Worm (Caenorhabditis elegans) whole organism, L1 larva: ENCODE results near the gene bath-44.

Experiments used
- alr-1 ChIP-seq: fragments of 200-800 bp; sonication (Bioruptor generic); optimal IDR thresholded peaks from 2 replicates; lab custom pipeline; 2018; ENCODE audit warnings: borderline replicate concordance, mild to moderate bottlenecking, missing genetic modification characterization, missing compliant biosample characterization
- aly-2 ChIP-seq: fragments of 150-350 bp; optimal IDR thresholded peaks from 2 replicates; lab custom pipeline; 2014; ENCODE audit warnings: missing biosample characterization, missing genetic modification characterization
- blmp-1 ChIP-seq: fragments of 150-350 bp; optimal IDR thresholded peaks from 2 replicates; lab custom pipeline; 2014; ENCODE audit warnings: missing biosample characterization, missing genetic modification characterization
- ceh-90 ChIP-seq: sonication (generic microtip); optimal IDR thresholded peaks from 2 replicates; lab custom pipeline; 2016; ENCODE audit warnings: missing genetic modification characterization, missing compliant biosample characterization
- dpl-1 ChIP-seq, 3 experiments: fragments of 150-350 bp in 2 of 3; sonication (generic microtip) in 1 of 3; optimal IDR thresholded peaks; 2 replicates each; lab custom pipeline; 2014 to 2017; ENCODE audit warnings: missing biosample characterization in 3 of 3, missing genetic modification characterization in 3 of 3, missing genetic modification reagents in 3 of 3
- dsc-1 ChIP-seq: sonication (generic microtip); optimal IDR thresholded peaks from 2 replicates; lab custom pipeline; 2016; ENCODE audit warnings: mild to moderate bottlenecking, missing genetic modification characterization, missing compliant biosample characterization
- efl-1 ChIP-seq, 4 experiments: fragments of 150-350 bp; optimal IDR thresholded peaks in 3 of 4; peaks in 1 of 4; 1 replicate in 1 of 4; 2 replicates in 3 of 4; lab custom pipeline; 2014; ENCODE audit warnings: missing biosample characterization in 2 of 4, missing genetic modification characterization in 2 of 4, missing genetic modification reagents in 2 of 4
- egl-27 ChIP-seq, 2 experiments: fragments of 150-350 bp in 1 of 2; sonication (generic microtip); optimal IDR thresholded peaks; 3 replicates each; lab custom pipeline; 2017 to 2018; ENCODE audit warnings: missing biosample characterization in 2 of 2, missing genetic modification characterization in 2 of 2, missing genetic modification reagents in 2 of 2
- elt-2 ChIP-seq: sonication (generic microtip); optimal IDR thresholded peaks from 2 replicates; lab custom pipeline; 2016; ENCODE audit warnings: missing genetic modification characterization, mild to moderate bottlenecking, inconsistent platforms, missing compliant biosample characterization, missing genetic modification reagents
- ets-5 ChIP-seq: fragments of 200-800 bp; sonication (Bioruptor generic); IDR thresholded peaks from 2 replicates; pipeline ENCODE4 v1.3.6; 2022; ENCODE audit warnings: missing genetic modification characterization, missing compliant biosample characterization
- fkh-10 ChIP-seq: sonication (generic microtip); optimal IDR thresholded peaks from 2 replicates; lab custom pipeline; 2017; ENCODE audit warnings: missing biosample characterization, missing genetic modification reagents, missing genetic modification characterization
- fkh-8 ChIP-seq: sonication (generic microtip); optimal IDR thresholded peaks from 2 replicates; lab custom pipeline; 2016; ENCODE audit warnings: mild to moderate bottlenecking, missing genetic modification characterization, missing compliant biosample characterization
- hlh-4 ChIP-seq: sonication (generic microtip); optimal IDR thresholded peaks from 2 replicates; lab custom pipeline; 2016; ENCODE audit warnings: mild to moderate bottlenecking, missing genetic modification characterization, missing compliant biosample characterization
- isw-1 ChIP-seq: fragments of 200-800 bp; sonication (Bioruptor generic); IDR thresholded peaks from 2 replicates; pipeline ENCODE4 v1.3.6; 2022; ENCODE audit warnings: missing genetic modification characterization, missing compliant biosample characterization
- lin-14 ChIP-seq: fragments of 200-800 bp; sonication (Bioruptor generic); optimal IDR thresholded peaks from 2 replicates; lab custom pipeline; 2018; ENCODE audit warnings: mild to moderate bottlenecking, missing genetic modification characterization, moderate library complexity, missing compliant biosample characterization
- lin-35 ChIP-seq, 2 experiments: fragments of 150-350 bp; optimal IDR thresholded peaks; 2 replicates each; lab custom pipeline; 2014; ENCODE audit warnings: missing biosample characterization in 2 of 2, missing genetic modification characterization in 2 of 2, missing genetic modification reagents in 2 of 2
- mdl-1 ChIP-seq, 2 experiments: fragments of 150-350 bp; optimal IDR thresholded peaks; 2 replicates each; lab custom pipeline; 2014 to 2017; ENCODE audit warnings: missing biosample characterization in 2 of 2, missing genetic modification characterization in 2 of 2, inconsistent platforms in 1 of 2
- mep-1 ChIP-seq: fragments of 150-350 bp; optimal IDR thresholded peaks from 2 replicates; lab custom pipeline; 2014; ENCODE audit warnings: missing biosample characterization, missing genetic modification characterization
- nhr-11 ChIP-seq: fragments of 150-350 bp; optimal IDR thresholded peaks from 2 replicates; lab custom pipeline; 2014; ENCODE audit warnings: missing biosample characterization, missing genetic modification characterization
- nhr-47 ChIP-seq: sonication (generic microtip); optimal IDR thresholded peaks from 2 replicates; lab custom pipeline; 2016; ENCODE audit warnings: mild to moderate bottlenecking, missing genetic modification characterization, moderate library complexity, missing compliant biosample characterization
- nhr-71 ChIP-seq: sonication (generic microtip); optimal IDR thresholded peaks from 2 replicates; lab custom pipeline; 2016; ENCODE audit warnings: mild to moderate bottlenecking, missing genetic modification characterization, moderate library complexity, missing compliant biosample characterization
- nhr-84 ChIP-seq: sonication (generic microtip); optimal IDR thresholded peaks from 2 replicates; lab custom pipeline; 2017; ENCODE audit warnings: missing biosample characterization, missing genetic modification characterization
- rnt-1 ChIP-seq: sonication (generic microtip); optimal IDR thresholded peaks from 2 replicates; lab custom pipeline; 2016; ENCODE audit warnings: mild to moderate bottlenecking, missing genetic modification characterization, moderate library complexity, missing compliant biosample characterization
- skn-1 ChIP-seq: fragments of 150-350 bp; optimal IDR thresholded peaks from 2 replicates; lab custom pipeline; 2014; ENCODE audit warnings: missing biosample characterization, missing genetic modification characterization
- snpc-4 ChIP-seq: fragments of 150-350 bp; optimal IDR thresholded peaks from 2 replicates; lab custom pipeline; 2014; ENCODE audit warnings: missing biosample characterization, missing genetic modification characterization
- snu-23 ChIP-seq: sonication (generic microtip); optimal IDR thresholded peaks from 2 replicates; lab custom pipeline; 2016; ENCODE audit warnings: missing genetic modification characterization, missing compliant biosample characterization
- sptf-1 ChIP-seq: fragments of 150-350 bp; optimal IDR thresholded peaks from 2 replicates; lab custom pipeline; 2014; ENCODE audit warnings: missing biosample characterization, missing genetic modification characterization
- xbp-1 ChIP-seq: sonication (generic microtip); optimal IDR thresholded peaks from 2 replicates; lab custom pipeline; 2016; ENCODE audit warnings: missing genetic modification characterization, missing compliant biosample characterization
- zip-4 ChIP-seq: fragments of 200-800 bp; sonication (Bioruptor generic); optimal IDR thresholded peaks from 2 replicates; lab custom pipeline; 2018; ENCODE audit warnings: mild to moderate bottlenecking, missing genetic modification characterization, moderate library complexity, missing compliant biosample characterization
- ztf-4 ChIP-seq: fragments of 150-350 bp; optimal IDR thresholded peaks from 2 replicates; lab custom pipeline; 2014; ENCODE audit warnings: missing biosample characterization, missing genetic modification characterization

bath-44 gene

DNA sequence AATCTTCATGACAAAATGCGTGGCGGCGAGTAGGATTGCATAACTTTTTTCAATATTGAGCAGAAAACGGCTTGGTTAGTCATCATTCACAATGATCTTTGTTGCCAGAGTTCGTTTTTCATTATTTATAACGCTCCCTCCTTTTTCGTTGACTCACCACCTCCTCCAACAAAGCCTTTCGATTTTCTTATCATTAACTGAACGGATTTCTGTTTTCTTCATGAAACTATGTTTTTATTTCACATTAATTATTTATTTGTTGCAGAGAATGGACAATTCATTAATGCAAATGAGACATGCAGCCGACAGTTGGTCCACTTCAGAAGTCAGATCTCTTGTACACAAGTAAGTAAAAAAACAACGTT lies at the start of gene bath-44:
Gene bath-44, plus strand, starts transcription at position 266 of the 365 bp plus-strand sequence.
- TF ChIP-seq isw-1 (GFP tag; lab: Robert Waterston, UW) (no peak), efl-1 (optimal IDR thresholded peaks at IDR 0.05; lab: Kevin White, UChicago) (no peak), efl-1 (GFP tag; optimal IDR thresholded peaks at IDR 0.05 in 1 of 2; lab: Kevin White, UChicago) (peak in 1 of 2 experiments; percentile 62), aly-2 (tag; lab: Kevin White, UChicago) (no peak), mdl-1 (tag; optimal IDR thresholded peaks at IDR 0.05; lab: Kevin White, UChicago) (no peak)

DNA sequence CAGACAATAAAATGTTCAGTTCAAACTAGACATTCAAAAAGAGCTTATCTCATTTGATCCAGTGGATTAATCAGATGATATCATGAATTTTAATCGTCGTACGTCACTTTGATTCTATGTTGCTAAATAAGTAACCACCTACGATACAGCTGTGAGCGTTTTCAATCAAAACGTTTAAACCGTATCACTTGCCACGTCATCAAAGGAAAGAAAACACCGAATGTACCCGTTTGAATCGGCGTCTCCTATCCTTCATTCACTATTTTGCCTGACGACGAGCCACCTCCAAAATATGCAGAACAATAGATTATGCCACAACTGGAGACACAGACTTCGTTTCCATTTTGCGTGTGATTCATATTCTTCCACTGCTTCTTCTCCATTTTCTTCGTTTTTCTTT lies 48.9 kb upstream of the bath-44 start:
- TF ChIP-seq dsc-1, result peak; percentile 22
- TF ChIP-seq nhr-84 (tag; lab: Kevin White, UChicago), result peak; percentile 34
- no peak for TF ChIP-seq sptf-1 (tag; lab: Kevin White, UChicago)
- TF ChIP-seq zip-4 (GFP tag; lab: Kevin White, UChicago), result peak; percentile 9

DNA sequence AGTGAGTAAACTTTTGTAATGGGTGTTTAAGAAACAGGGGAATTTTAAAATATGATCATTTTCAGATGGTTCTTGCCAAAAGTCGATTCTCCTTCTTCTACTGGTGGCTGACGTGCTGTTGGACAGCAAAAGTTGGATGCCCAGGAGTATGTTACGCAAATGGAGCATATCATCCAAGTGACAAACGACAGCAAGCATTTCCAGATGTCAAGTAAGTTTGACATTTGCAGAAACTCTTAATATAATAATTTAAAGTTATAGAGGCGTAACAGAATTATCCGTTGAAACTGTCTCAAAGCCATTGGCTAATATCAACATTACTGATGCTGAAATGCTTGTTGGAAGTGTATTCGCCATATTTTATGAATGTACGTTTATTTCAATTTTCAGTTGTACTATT lies 46.7 kb upstream of the bath-44 start:
- TF ChIP-seq fkh-8 (tag; lab: Kevin White, UChicago) (no peak), efl-1 (optimal IDR thresholded peaks at IDR 0.05; lab: Kevin White, UChicago) (no peak), efl-1 (GFP tag; optimal IDR thresholded peaks at IDR 0.05 in 1 of 2; lab: Kevin White, UChicago) (peak in 1 of 2 experiments; percentile 80)

DNA sequence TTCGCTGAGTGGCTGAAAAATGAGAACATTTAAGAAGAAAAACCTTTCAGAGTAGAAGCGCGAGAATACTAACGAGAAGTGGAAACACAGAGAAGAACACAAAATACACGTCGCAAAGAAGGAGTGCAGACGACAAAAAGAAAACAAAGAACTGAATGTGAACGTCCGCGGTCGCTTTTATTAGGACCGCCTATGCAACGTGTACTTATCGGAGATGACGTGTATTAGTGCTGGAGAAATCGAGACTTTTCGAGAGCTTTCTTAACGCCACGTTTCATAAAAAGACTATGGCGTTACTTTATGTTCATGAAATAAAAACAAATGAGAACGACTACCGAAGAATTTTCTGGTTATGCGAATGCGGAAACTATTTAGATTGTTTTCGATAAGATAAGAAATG lies 42.2 kb upstream of the bath-44 start, which contains the start of gene hsp-4:
Gene hsp-4, minus strand, starts transcription at position 139 of the 400 bp plus-strand sequence.
- TF ChIP-seq fkh-10 (GFP tag; lab: Kevin White, UChicago) (no peak), blmp-1 (tag; lab: Kevin White, UChicago) (peak; percentile 79), egl-27 (tag; optimal IDR thresholded peaks at IDR 0.05; lab: Kevin White, UChicago) (no peak), xbp-1 (tag; lab: Kevin White, UChicago) (peak; percentile 100), elt-2 (no peak), lin-14 (peak; percentile 23), nhr-71 (tag; lab: Kevin White, UChicago) (no peak), lin-35 (GFP tag; optimal IDR thresholded peaks at IDR 0.05; lab: Kevin White, UChicago) (no peak), snu-23 (GFP tag; lab: Kevin White, UChicago) (no peak), skn-1 (tag; lab: Kevin White, UChicago) (no peak), ceh-90 (tag; lab: Kevin White, UChicago) (no peak), nhr-11 (tag; lab: Kevin White, UChicago) (no peak), snpc-4 (no peak), rnt-1 (no peak), nhr-47 (tag; lab: Kevin White, UChicago) (no peak), mep-1 (tag; lab: Kevin White, UChicago) (peak; percentile 24)
- TF ChIP-seq, all 84 proteins: peak for 4

DNA sequence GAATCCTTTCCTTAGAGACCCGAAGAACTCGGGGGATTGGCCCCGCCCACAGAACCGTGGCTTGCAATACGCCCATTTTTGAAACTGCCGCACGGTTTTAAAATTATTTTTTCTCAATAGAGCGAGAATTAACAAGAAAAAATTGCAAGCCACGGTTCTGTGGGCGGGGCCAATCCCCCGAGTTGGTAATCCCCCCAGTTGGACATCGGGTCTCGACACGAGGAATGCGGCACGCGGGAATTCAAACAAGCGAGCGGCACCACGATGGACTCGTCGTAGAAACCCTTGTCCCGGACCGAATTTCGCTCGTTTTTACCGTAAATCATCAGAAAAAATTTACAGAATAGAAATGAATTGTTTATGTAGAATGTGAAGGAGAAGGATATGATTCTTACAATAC lies 41.7 kb upstream of the bath-44 start:
- TF ChIP-seq ets-5 (GFP tag; lab: Robert Waterston, UW), result no peak
- peak in 1 of 2 experiments; percentile 2 for TF ChIP-seq efl-1 (optimal IDR thresholded peaks at IDR 0.05; lab: Kevin White, UChicago)
- TF ChIP-seq efl-1 (GFP tag; optimal IDR thresholded peaks at IDR 0.05 in 1 of 2; lab: Kevin White, UChicago), result peak in 1 of 2 experiments; percentile 20

DNA sequence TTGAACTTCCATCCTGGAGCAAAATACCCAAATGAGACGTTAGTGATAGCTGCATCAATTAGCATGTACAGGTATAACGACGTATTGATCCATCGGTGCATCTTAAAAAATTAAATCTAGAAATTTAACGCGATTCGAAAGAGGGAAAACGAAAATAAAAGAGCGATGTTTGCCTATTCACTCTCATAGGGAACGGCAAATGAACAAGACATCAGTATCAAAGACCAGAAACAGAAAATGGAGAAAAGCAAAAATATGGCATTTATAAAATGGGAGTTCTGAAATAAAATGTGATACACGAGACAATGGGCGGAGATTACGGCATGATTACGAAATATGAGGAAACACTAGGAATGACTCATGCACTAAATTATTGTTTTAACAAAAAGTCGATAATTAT lies 38.4 kb upstream of the bath-44 start, which contains the start of gene haf-2:
Gene haf-2, minus strand, starts transcription at position 101 of the 400 bp plus-strand sequence.
- TF ChIP-seq alr-1 (tag; lab: Kevin White, UChicago) (no peak), dpl-1 (GFP tag; optimal IDR thresholded peaks at IDR 0.05; lab: Kevin White, UChicago) (no peak), ztf-4 (tag; lab: Kevin White, UChicago) (no peak), hlh-4 (tag; lab: Kevin White, UChicago) (no peak)
